Fruit fly (Drosophila melanogaster) whole organism, adult: ENCODE data around the gene sky.
A peak's percentile ranks its signal among the peaks of the same experiment; 100 is the strongest.

Source experiments
- CG11617 ChIP-seq: fragments of 200-800 bp; sonication (Bioruptor generic); optimal IDR thresholded peaks from 2 replicates; lab custom pipeline; 2017; ENCODE audit warnings: mild to moderate bottlenecking, missing biosample characterization, missing genetic modification reagents, missing genetic modification characterization
- CG12768 ChIP-seq: fragments of 200-800 bp; sonication (Bioruptor generic); optimal IDR thresholded peaks from 2 replicates; lab custom pipeline; 2017; ENCODE audit warnings: missing biosample characterization, missing genetic modification characterization, mild to moderate bottlenecking, moderate library complexity, missing genetic modification reagents
- CG14711 ChIP-seq: fragments of 200-800 bp; sonication (Bioruptor generic); optimal IDR thresholded peaks from 2 replicates; lab custom pipeline; 2018; ENCODE audit warnings: missing biosample characterization, mild to moderate bottlenecking, missing genetic modification characterization, moderate library complexity
- CG1620 ChIP-seq: fragments of 200-800 bp; sonication (Bioruptor generic); optimal IDR thresholded peaks from 2 replicates; lab custom pipeline; 2016; ENCODE audit warnings: missing biosample characterization, missing genetic modification characterization
- CG33017 ChIP-seq: fragments of 200-800 bp; sonication (Bioruptor generic); optimal IDR thresholded peaks from 2 replicates; lab custom pipeline; 2018; ENCODE audit warnings: missing biosample characterization, mild to moderate bottlenecking, missing genetic modification characterization, moderate library complexity
- CG5204 ChIP-seq: fragments of 200-800 bp; sonication (Bioruptor generic); optimal IDR thresholded peaks from 2 replicates; lab custom pipeline; 2016; ENCODE audit warnings: missing biosample characterization, missing genetic modification characterization
- CG7045 ChIP-seq: fragments of 200-800 bp; sonication (Bioruptor generic); optimal IDR thresholded peaks from 2 replicates; lab custom pipeline; 2017; ENCODE audit warnings: missing biosample characterization, mild to moderate bottlenecking, missing genetic modification characterization
- CG7101 ChIP-seq: fragments of 200-800 bp; sonication (Bioruptor generic); optimal IDR thresholded peaks from 2 replicates; lab custom pipeline; 2018; ENCODE audit warnings: missing biosample characterization, mild to moderate bottlenecking, missing genetic modification characterization, moderate library complexity
- Crg-1 ChIP-seq: fragments of 200-800 bp; sonication (Bioruptor generic); optimal IDR thresholded peaks from 2 replicates; lab custom pipeline; 2016; ENCODE audit warnings: missing biosample characterization, missing genetic modification characterization
- Hr96 ChIP-seq: fragments of 200-800 bp; sonication (Bioruptor generic); optimal IDR thresholded peaks from 2 replicates; lab custom pipeline; 2016; ENCODE audit warnings: missing biosample characterization, missing genetic modification characterization
- Mnt ChIP-seq: fragments of 200-800 bp; sonication (Bioruptor generic); optimal IDR thresholded peaks from 2 replicates; lab custom pipeline; 2016; ENCODE audit warnings: missing biosample characterization, mild to moderate bottlenecking, missing genetic modification characterization
- bab1 ChIP-seq: fragments of 200-800 bp; sonication (Bioruptor generic); optimal IDR thresholded peaks from 3 replicates; lab custom pipeline; 2019; ENCODE audit warnings: missing biosample characterization, mild to moderate bottlenecking, missing genetic modification characterization, moderate library complexity
- cic ChIP-seq: fragments of 200-800 bp; sonication (Bioruptor generic); optimal IDR thresholded peaks from 2 replicates; lab custom pipeline; 2017; ENCODE audit warnings: missing biosample characterization, mild to moderate bottlenecking, missing genetic modification characterization, moderate library complexity
- kay ChIP-seq: fragments of 200-800 bp; sonication (Bioruptor generic); peaks from one replicate; lab custom pipeline; 2016; ENCODE audit warnings: missing biosample characterization, missing genetic modification characterization, borderline replicate concordance
- ovo ChIP-seq: fragments of 200-800 bp; sonication (Bioruptor generic); optimal IDR thresholded peaks from 2 replicates; lab custom pipeline; 2016; ENCODE audit warnings: missing biosample characterization, missing genetic modification characterization
- pad ChIP-seq: fragments of 200-800 bp; sonication (Bioruptor generic); optimal IDR thresholded peaks from 3 replicates; lab custom pipeline; 2017; ENCODE audit warnings: missing biosample characterization, missing genetic modification characterization, mild to moderate bottlenecking, moderate library complexity, missing genetic modification reagents
- tj ChIP-seq: fragments of 200-800 bp; sonication (Bioruptor generic); optimal IDR thresholded peaks from 3 replicates; lab custom pipeline; 2017; ENCODE audit warnings: missing biosample characterization, mild to moderate bottlenecking, missing genetic modification characterization, moderate library complexity
- toe ChIP-seq: fragments of 200-800 bp; sonication (Bioruptor generic); optimal IDR thresholded peaks from 2 replicates; lab custom pipeline; 2016; ENCODE audit warnings: missing biosample characterization, missing genetic modification characterization

The sky gene

dm6 chr2L:20826226-20826625 is 92.5 kb downstream of the sky start:
- no peak for TF ChIP-seq CG14711
- peak; percentile 76 for TF ChIP-seq kay (GFP tag; lab: Kevin White, UChicago)

- TF ChIP-seq CG11617 (GFP tag; lab: Kevin White, UChicago) (no peak), kay (GFP tag; lab: Kevin White, UChicago) (peak; percentile 54)
These were observed 93.5 kb downstream of the sky start for dm6 chr2L:20825265-20825664.

- TF ChIP-seq pad (GFP tag; lab: Kevin White, UChicago) (no peak), kay (GFP tag; lab: Kevin White, UChicago) (peak; percentile 96), CG5204 (GFP tag; lab: Kevin White, UChicago) (no peak), CG33017 (peak; percentile 6)
These were observed 94.5 kb downstream of the sky start for dm6 chr2L:20824136-20824789.

dm6 chr2L:20823196-20824105 is 95.3 kb downstream of the sky start:
- TF ChIP-seq cic (peak; percentile 86), pad (GFP tag; lab: Kevin White, UChicago) (peak; percentile 100), CG7101 (no peak), ovo (GFP tag; lab: Kevin White, UChicago) (peak; percentile 73), kay (GFP tag; lab: Kevin White, UChicago) (peak; percentile 41), tj (peak; percentile 49), Mnt (GFP tag; lab: Kevin White, UChicago) (peak; percentile 99), CG12768 (GFP tag; lab: Kevin White, UChicago) (peak; percentile 48), CG7045 (GFP tag; lab: Kevin White, UChicago) (no peak), CG1620 (GFP tag; lab: Kevin White, UChicago) (no peak), bab1 (GFP tag; lab: Kevin White, UChicago) (peak; percentile 44), Hr96 (GFP tag; lab: Kevin White, UChicago) (peak; percentile 46), toe (GFP tag; lab: Kevin White, UChicago) (peak; percentile 17)

- TF ChIP-seq pad (GFP tag; lab: Kevin White, UChicago), result peak; percentile 97
- no peak for TF ChIP-seq CG11617 (GFP tag; lab: Kevin White, UChicago)
- peak; percentile 57 for TF ChIP-seq bab1 (GFP tag; lab: Kevin White, UChicago)
- peak; percentile 47 for TF ChIP-seq Mnt (GFP tag; lab: Kevin White, UChicago)
- TF ChIP-seq CG5204 (GFP tag; lab: Kevin White, UChicago), result no peak
- TF ChIP-seq cic, result peak; percentile 51
- no peak for TF ChIP-seq CG14711
- no peak for TF ChIP-seq Crg-1 (GFP tag; lab: Kevin White, UChicago)
- TF ChIP-seq ovo (GFP tag; lab: Kevin White, UChicago), result peak; percentile 60
- TF ChIP-seq kay (GFP tag; lab: Kevin White, UChicago), result peak; percentile 97
These were observed 96.1 kb downstream of the sky start, which contains the start of gene CG9331 for dm6 chr2L:20822489-20823195. CG9331 (plus strand) TSS chr2L:20822828.

dm6 chr2L:20822025-20822371 is 96.7 kb downstream of the sky start:
- TF ChIP-seq tj (peak; percentile 28), CG14711 (no peak), CG33017 (no peak)
